Worm (Caenorhabditis elegans) whole organism, young adult: ENCODE measurements around the gene str-146.

Source experiments
- B0261.1 ChIP-seq: sonication (generic microtip); optimal IDR thresholded peaks from 2 replicates; lab custom pipeline; 2016; ENCODE audit warnings: mild to moderate bottlenecking, missing genetic modification characterization, moderate library complexity, missing compliant biosample characterization
- C06A6.2 ChIP-seq: fragments of 200-800 bp; sonication (Bioruptor generic); conservative IDR thresholded peaks from 2 replicates; pipeline ENCODE4 v1.3.6; 2022; ENCODE audit warnings: missing genetic modification characterization, missing compliant biosample characterization
- D2030.7 ChIP-seq: fragments of 200-800 bp; sonication (Bioruptor generic); IDR thresholded peaks from 2 replicates; pipeline ENCODE4 v1.3.6; 2022; ENCODE audit warnings: missing genetic modification reagents, missing genetic modification characterization, missing compliant biosample characterization
- F10E7.11 ChIP-seq: sonication (generic microtip); optimal IDR thresholded peaks from 2 replicates; lab custom pipeline; 2017; ENCODE audit warnings: mild to moderate bottlenecking, missing genetic modification characterization, moderate library complexity, missing compliant biosample characterization
- F23B12.7 ChIP-seq: sonication (generic microtip); optimal IDR thresholded peaks from 2 replicates; lab custom pipeline; 2017; ENCODE audit warnings: missing genetic modification characterization, mild to moderate bottlenecking, missing compliant biosample characterization, antibody characterized with exemption, moderate library complexity; ENCODE audit not compliant: insufficient read depth
- F33H1.4 ChIP-seq: fragments of 200-800 bp; sonication (Bioruptor generic); IDR thresholded peaks from 2 replicates; pipeline ENCODE4 v1.3.6; 2022; ENCODE audit warnings: missing genetic modification reagents, missing genetic modification characterization, missing compliant biosample characterization
- F52B5.7 ChIP-seq: sonication (generic microtip); optimal IDR thresholded peaks from 2 replicates; lab custom pipeline; 2016; ENCODE audit warnings: mild to moderate bottlenecking, missing genetic modification characterization, missing compliant biosample characterization
- F57C9.4 ChIP-seq: sonication (generic microtip); optimal IDR thresholded peaks from 2 replicates; lab custom pipeline; 2017; ENCODE audit warnings: mild to moderate bottlenecking, missing genetic modification characterization, missing compliant biosample characterization
- K11D2.4 ChIP-seq: fragments of 200-800 bp; sonication (Bioruptor generic); IDR thresholded peaks from 2 replicates; pipeline ENCODE4 v1.3.6; 2022; ENCODE audit warnings: missing genetic modification reagents, missing genetic modification characterization, missing compliant biosample characterization
- K12H6.12 ChIP-seq: fragments of 200-800 bp; sonication (Bioruptor generic); optimal IDR thresholded peaks from 2 replicates; lab custom pipeline; 2018; ENCODE audit warnings: mild to moderate bottlenecking, missing genetic modification characterization, missing compliant biosample characterization
- T26A5.8 ChIP-seq: sonication (generic microtip); optimal IDR thresholded peaks from 2 replicates; lab custom pipeline; 2016; ENCODE audit warnings: missing genetic modification characterization, missing compliant biosample characterization
- ZK185.1 ChIP-seq: sonication (generic microtip); optimal IDR thresholded peaks from 2 replicates; lab custom pipeline; 2016; ENCODE audit warnings: mild to moderate bottlenecking, missing genetic modification characterization, missing compliant biosample characterization; ENCODE audit not compliant: poor library complexity, severe bottlenecking
- atf-7 ChIP-seq: sonication (generic microtip); optimal IDR thresholded peaks from 2 replicates; lab custom pipeline; 2017; ENCODE audit warnings: mild to moderate bottlenecking, missing genetic modification characterization, missing compliant biosample characterization
- attf-5 ChIP-seq: fragments of 200-800 bp; sonication (Bioruptor generic); optimal IDR thresholded peaks from 2 replicates; lab custom pipeline; 2018; ENCODE audit warnings: mild to moderate bottlenecking, missing genetic modification characterization, missing compliant biosample characterization
- ccch-3 ChIP-seq: fragments of 200-800 bp; sonication (Bioruptor generic); optimal IDR thresholded peaks from 2 replicates; lab custom pipeline; 2018; ENCODE audit warnings: mild to moderate bottlenecking, missing genetic modification characterization, missing compliant biosample characterization
- ceh-100 ChIP-seq: fragments of 200-800 bp; sonication (Bioruptor generic); IDR thresholded peaks from 2 replicates; pipeline ENCODE4 v1.3.6; 2022; ENCODE audit warnings: missing genetic modification reagents, missing genetic modification characterization, missing compliant biosample characterization
- ceh-40 ChIP-seq: fragments of 200-800 bp; sonication (Bioruptor generic); IDR thresholded peaks from 2 replicates; pipeline ENCODE4 v1.3.6; 2022; ENCODE audit warnings: missing genetic modification characterization, missing compliant biosample characterization
- ceh-91 ChIP-seq: fragments of 200-800 bp; sonication (Bioruptor generic); IDR thresholded peaks from 2 replicates; pipeline ENCODE4 v1.3.6; 2022; ENCODE audit warnings: missing genetic modification reagents, missing genetic modification characterization, missing compliant biosample characterization
- dpff-1 ChIP-seq: sonication (generic microtip); optimal IDR thresholded peaks from 2 replicates; lab custom pipeline; 2017; ENCODE audit warnings: mild to moderate bottlenecking, missing genetic modification characterization, missing compliant biosample characterization
- egl-18 ChIP-seq: fragments of 200-800 bp; sonication (Bioruptor generic); IDR thresholded peaks from 2 replicates; pipeline ENCODE4 v1.3.6; 2022; ENCODE audit warnings: missing genetic modification reagents, missing genetic modification characterization, missing compliant biosample characterization
- fkh-3 ChIP-seq: sonication (generic microtip); optimal IDR thresholded peaks from 2 replicates; lab custom pipeline; 2016; ENCODE audit warnings: mild to moderate bottlenecking, missing genetic modification characterization, missing compliant biosample characterization
- him-1 ChIP-seq: sonication (generic microtip); optimal IDR thresholded peaks from 2 replicates; lab custom pipeline; 2016; ENCODE audit warnings: missing genotype, missing genetic modification reagents, missing genetic modification characterization, missing compliant biosample characterization
- hmg-1.2 ChIP-seq: fragments of 200-800 bp; sonication (Bioruptor generic); IDR thresholded peaks from 2 replicates; pipeline ENCODE4 v1.3.6; 2022; ENCODE audit warnings: missing genetic modification reagents, missing genetic modification characterization, missing compliant biosample characterization
- hsf-1 ChIP-seq: fragments of 200-800 bp; sonication (Bioruptor generic); IDR thresholded peaks from 2 replicates; pipeline ENCODE4 v1.3.6; 2022; ENCODE audit warnings: missing genetic modification reagents, missing genetic modification characterization, missing compliant biosample characterization
- let-526 ChIP-seq: fragments of 200-800 bp; sonication (Bioruptor generic); IDR thresholded peaks from 2 replicates; pipeline ENCODE4 v1.3.6; 2022; ENCODE audit warnings: missing genetic modification reagents, missing genetic modification characterization, missing compliant biosample characterization
- lin-26 ChIP-seq: fragments of 200-800 bp; sonication (Bioruptor generic); IDR thresholded peaks from 2 replicates; pipeline ENCODE4 v1.3.6; 2022; ENCODE audit warnings: missing genetic modification reagents, missing genetic modification characterization, missing compliant biosample characterization
- madf-3 ChIP-seq: fragments of 200-800 bp; sonication (Bioruptor generic); IDR thresholded peaks from 2 replicates; pipeline ENCODE4 v1.3.6; 2022; ENCODE audit warnings: missing genetic modification reagents, missing genetic modification characterization, missing compliant biosample characterization
- madf-6 ChIP-seq: fragments of 200-800 bp; sonication (Bioruptor generic); IDR thresholded peaks from 2 replicates; pipeline ENCODE4 v1.3.6; 2022; ENCODE audit warnings: missing genetic modification reagents, missing genetic modification characterization, missing compliant biosample characterization
- madf-8 ChIP-seq: fragments of 200-800 bp; sonication (Bioruptor generic); conservative IDR thresholded peaks from 2 replicates; pipeline ENCODE4 v1.3.6; 2022; ENCODE audit warnings: missing genetic modification reagents, missing genetic modification characterization, missing compliant biosample characterization
- mes-4 ChIP-seq: sonication (generic microtip); optimal IDR thresholded peaks from 2 replicates; lab custom pipeline; 2016; ENCODE audit warnings: missing genotype, missing genetic modification characterization, missing compliant biosample characterization
- mxl-1 ChIP-seq: sonication (generic microtip); optimal IDR thresholded peaks from 2 replicates; lab custom pipeline; 2016; ENCODE audit warnings: missing genetic modification characterization, missing compliant biosample characterization
- nfya-2 ChIP-seq: fragments of 200-800 bp; sonication (Bioruptor generic); IDR thresholded peaks from 2 replicates; pipeline ENCODE4 v1.3.6; 2022; ENCODE audit warnings: missing genetic modification reagents, missing genetic modification characterization, missing compliant biosample characterization
- nhr-179 ChIP-seq: sonication (generic microtip); optimal IDR thresholded peaks from 2 replicates; lab custom pipeline; 2016; ENCODE audit warnings: mild to moderate bottlenecking, missing genetic modification characterization, missing compliant biosample characterization
- nhr-27 ChIP-seq: fragments of 200-800 bp; sonication (Bioruptor generic); optimal IDR thresholded peaks from 2 replicates; lab custom pipeline; 2018; ENCODE audit warnings: mild to moderate bottlenecking, missing genetic modification characterization, moderate library complexity, missing compliant biosample characterization
- nhr-80 ChIP-seq: sonication (generic microtip); optimal IDR thresholded peaks from 2 replicates; lab custom pipeline; 2016; ENCODE audit warnings: missing genetic modification characterization, missing compliant biosample characterization
- pbrm-1 ChIP-seq: fragments of 200-800 bp; sonication (Bioruptor generic); IDR thresholded peaks from 2 replicates; pipeline ENCODE4 v1.3.6; 2022; ENCODE audit warnings: missing genetic modification reagents, missing genetic modification characterization, missing compliant biosample characterization
- pha-4 ChIP-seq: fragments of 150-350 bp; sonication (generic microtip); optimal IDR thresholded peaks from 2 replicates; lab custom pipeline; 2014; ENCODE audit warnings: missing biosample characterization, missing genetic modification reagents, missing genetic modification characterization
- rcor-1 ChIP-seq: fragments of 200-800 bp; sonication (Bioruptor generic); IDR thresholded peaks from 2 replicates; pipeline ENCODE4 v1.3.6; 2022; ENCODE audit warnings: missing genetic modification reagents, missing genetic modification characterization, missing compliant biosample characterization
- rpc-1 ChIP-seq, 2 experiments: fragments of 150-350 bp in 1 of 2; sonication (generic microtip) in 1 of 2; optimal IDR thresholded peaks; 2 replicates each; lab custom pipeline; 2014 to 2018; ENCODE audit warnings: missing biosample characterization in 1 of 2, missing genetic modification characterization in 1 of 2, missing genetic modification reagents in 1 of 2, missing genotype in 1 of 2
- snpc-1.3 ChIP-seq: sonication (generic microtip); optimal IDR thresholded peaks from 2 replicates; lab custom pipeline; 2017; ENCODE audit warnings: missing genetic modification characterization, mild to moderate bottlenecking, missing compliant biosample characterization, antibody characterized with exemption, moderate library complexity, missing genotype, missing genetic modification reagents; ENCODE audit not compliant: insufficient read depth
- tlf-1 ChIP-seq: fragments of 200-800 bp; sonication (Bioruptor generic); optimal IDR thresholded peaks from 2 replicates; lab custom pipeline; 2018; ENCODE audit warnings: mild to moderate bottlenecking, missing genetic modification characterization, missing compliant biosample characterization
- zfh-2 ChIP-seq: fragments of 200-800 bp; sonication (Bioruptor generic); conservative IDR thresholded peaks from 2 replicates; pipeline ENCODE4 v1.3.6; 2022; ENCODE audit warnings: missing genetic modification reagents, missing genetic modification characterization, missing compliant biosample characterization
- ztf-22 ChIP-seq: fragments of 200-800 bp; sonication (Bioruptor generic); optimal IDR thresholded peaks from 2 replicates; lab custom pipeline; 2018; ENCODE audit warnings: mild to moderate bottlenecking, missing genetic modification characterization, moderate library complexity, missing compliant biosample characterization
- ztf-28 ChIP-seq: fragments of 200-800 bp; sonication (Bioruptor generic); IDR thresholded peaks from 2 replicates; pipeline ENCODE4 v1.3.6; 2022; ENCODE audit warnings: missing genetic modification reagents, missing genetic modification characterization, missing compliant biosample characterization
- ztf-6 ChIP-seq: fragments of 200-800 bp; sonication (Bioruptor generic); IDR thresholded peaks from 2 replicates; pipeline ENCODE4 v1.3.6; 2022; ENCODE audit warnings: missing genetic modification reagents, missing genetic modification characterization, missing compliant biosample characterization

str-146 gene

DNA sequence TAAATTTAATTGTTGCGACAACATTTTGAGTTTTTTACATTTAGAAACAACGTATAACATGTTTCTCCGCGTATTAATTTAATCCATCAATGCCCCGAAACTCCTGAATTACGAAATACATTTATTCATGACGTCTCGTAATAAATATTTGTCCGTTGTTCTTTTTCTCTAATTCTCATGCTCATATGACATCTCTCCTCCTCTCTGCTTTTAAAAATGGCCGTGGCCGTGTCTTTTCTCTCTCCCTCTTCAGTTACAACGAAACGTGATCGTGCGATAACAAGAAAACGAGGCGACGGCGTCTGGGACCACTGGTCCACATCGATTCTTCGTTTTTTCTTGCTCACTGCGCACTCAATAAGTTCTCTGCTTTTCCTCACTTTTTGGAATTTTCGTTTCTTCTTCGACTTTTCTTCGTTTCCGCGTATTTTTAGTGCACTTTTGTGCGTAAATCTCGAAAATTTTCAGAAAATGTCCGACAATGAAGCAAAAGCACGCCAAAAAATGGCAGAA lies 34.9 kb upstream of the str-146 start, which contains the start of gene snap-1 (continued):
- TF ChIP-seq lin-26 (GFP tag; lab: Robert Waterston, UW) (no peak), nhr-80 (peak; percentile 16), nhr-179 (no peak), B0261.1 (tag; lab: Kevin White, UChicago) (no peak), K12H6.12 (tag; lab: Kevin White, UChicago) (peak; percentile 73), F33H1.4 (GFP tag; lab: Robert Waterston, UW) (no peak), egl-18 (GFP tag; lab: Robert Waterston, UW) (no peak), dpff-1 (tag; lab: Kevin White, UChicago) (no peak)

DNA sequence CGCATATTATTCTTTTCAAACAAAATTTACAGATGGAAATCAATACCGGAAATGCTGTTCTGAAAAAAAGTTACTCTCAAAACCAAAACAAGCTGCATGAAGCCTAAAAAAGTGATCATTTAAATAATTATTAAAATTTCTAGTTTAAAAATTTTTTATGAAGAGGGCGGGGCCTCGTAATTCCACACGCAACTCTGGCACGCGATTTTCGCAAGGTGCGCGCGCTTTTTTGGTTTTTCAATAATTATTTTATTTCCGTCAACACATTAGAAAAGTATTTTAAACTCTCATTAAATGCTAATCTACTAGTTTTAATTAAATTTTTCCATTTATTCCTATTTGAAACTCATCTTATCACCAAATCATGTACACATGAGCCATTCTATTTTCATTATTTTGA lies 34.4 kb upstream of the str-146 start:
- TF ChIP-seq ceh-40 (0 out of 2 replicates have a peak, but pooled peaks have one; percentile 22), ZK185.1 (no peak), rpc-1 (optimal IDR thresholded peaks at IDR 0.05; lab: Kevin White, UChicago) (peak; percentile 28), rpc-1 (tag; optimal IDR thresholded peaks at IDR 0.05; lab: Kevin White, UChicago) (no peak), tlf-1 (GFP tag; lab: Kevin White, UChicago) (no peak), D2030.7 (GFP tag; lab: Robert Waterston, UW) (peak; percentile 47), hsf-1 (GFP tag; lab: Robert Waterston, UW) (peak; percentile 66), madf-6 (GFP tag; lab: Robert Waterston, UW) (peak; percentile 38; the same call in 1 of the 2 replicates), snpc-1.3 (tag; lab: Kevin White, UChicago) (peak; percentile 16), pbrm-1 (GFP tag; lab: Robert Waterston, UW) (no peak), ccch-3 (GFP tag; lab: Kevin White, UChicago) (no peak), F57C9.4 (tag; lab: Kevin White, UChicago) (no peak), rcor-1 (GFP tag; lab: Robert Waterston, UW) (peak; percentile 14; the same call in 1 of the 2 replicates), T26A5.8 (tag; lab: Kevin White, UChicago) (no peak), F52B5.7 (tag; lab: Kevin White, UChicago) (no peak), pha-4 (tag; lab: Kevin White, UChicago) (no peak), atf-7 (no peak), let-526 (GFP tag; lab: Robert Waterston, UW) (no peak), ztf-28 (no peak), ceh-100 (GFP tag; lab: Robert Waterston, UW) (peak; percentile 34; the same call in 1 of the 2 replicates), nhr-27 (tag; lab: Kevin White, UChicago) (no peak)
- TF ChIP-seq, all 124 proteins: peak for 8

DNA sequence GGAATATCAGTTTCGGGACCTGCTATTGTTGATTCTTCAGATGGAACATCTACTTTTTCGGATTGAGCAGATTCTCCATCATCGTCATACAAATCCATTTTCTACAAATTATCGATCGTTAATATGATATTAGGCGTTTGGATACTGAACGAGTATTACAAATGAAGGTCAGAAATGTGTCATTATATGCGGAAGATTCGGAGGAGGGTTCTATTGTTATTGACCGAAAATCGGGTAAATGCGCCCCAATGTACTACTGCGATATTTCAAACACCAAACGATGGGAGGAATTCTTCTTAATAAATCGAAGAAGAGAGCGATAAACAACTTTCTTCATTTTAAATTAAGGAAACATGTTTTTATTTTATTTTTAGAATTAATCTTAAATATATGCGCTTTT lies 34.0 kb upstream of the str-146 start, which contains the start of gene spr-1:
TSS of gene spr-1 (minus strand) at position 101 of the 400 bp plus-strand sequence.
- no peak for TF ChIP-seq mxl-1 (tag; lab: Kevin White, UChicago)
- TF ChIP-seq nfya-2 (GFP tag; lab: Robert Waterston, UW), result no peak
- no peak for TF ChIP-seq F10E7.11 (tag; lab: Kevin White, UChicago)
- no peak for TF ChIP-seq mes-4 (tag; lab: Kevin White, UChicago)
- TF ChIP-seq K11D2.4 (GFP tag; lab: Robert Waterston, UW), result no peak
- TF ChIP-seq fkh-3 (tag; lab: Kevin White, UChicago), result no peak
- TF ChIP-seq zfh-2 (GFP tag; lab: Robert Waterston, UW), result no peak
- no peak for TF ChIP-seq ztf-28
- TF ChIP-seq hmg-1.2 (GFP tag; lab: Robert Waterston, UW), result no peak
- no peak for TF ChIP-seq C06A6.2 (GFP tag; lab: Robert Waterston, UW)
- TF ChIP-seq snpc-1.3 (tag; lab: Kevin White, UChicago), result no peak
- no peak for TF ChIP-seq madf-3
- no peak for TF ChIP-seq ceh-91 (GFP tag; lab: Robert Waterston, UW)
- TF ChIP-seq ztf-6 (GFP tag; lab: Robert Waterston, UW), result no peak
- no peak for TF ChIP-seq dpff-1 (tag; lab: Kevin White, UChicago)
- no peak for TF ChIP-seq him-1 (tag; lab: Kevin White, UChicago)
- TF ChIP-seq ztf-22 (GFP tag; lab: Kevin White, UChicago), result no peak
- no peak for TF ChIP-seq F23B12.7 (tag; lab: Kevin White, UChicago)
- no peak for TF ChIP-seq attf-5
- no peak for TF ChIP-seq madf-8 (GFP tag; lab: Robert Waterston, UW)
